Fruit fly (Drosophila melanogaster): ENCODE data around the gene CG43273.

CG43273 gene

dm6 chr3R:24813637-24814301, 16.3 kb upstream of the CG43273 start, which contains the start of the genes lili and CG34150 (continued):
- peak; percentile 40 for TF ChIP-seq CG7368 (GFP tag; optimal IDR thresholded peaks at IDR 0.05)
- TF ChIP-seq CG6792 (GFP tag; optimal IDR thresholded peaks at IDR 0.05): peak; percentile 33
- TF ChIP-seq ss (GFP tag; optimal IDR thresholded peaks at IDR 0.05): no peak
- no peak for TF ChIP-seq Blimp-1 (GFP tag; optimal IDR thresholded peaks at IDR 0.05)
- TF ChIP-seq fd59A (GFP tag; optimal IDR thresholded peaks at IDR 0.05): no peak
- peak; percentile 90 for TF ChIP-seq Eip78C (GFP tag)
- TF ChIP-seq CG8319 (GFP tag; optimal IDR thresholded peaks at IDR 0.05): peak; percentile 37
- peak; percentile 51 for TF ChIP-seq Sox15 (GFP tag; optimal IDR thresholded peaks at IDR 0.05)
- TF ChIP-seq OdsH (GFP tag; optimal IDR thresholded peaks at IDR 0.05): no peak
- peak; percentile 38; the same call in 1 of the 3 replicates for TF ChIP-seq CG6163 (GFP tag; IDR thresholded peaks at IDR 0.05)
- TF ChIP-seq CG3032 (tag; optimal IDR thresholded peaks at IDR 0.05): peak; percentile 64
- peak; percentile 20 for TF ChIP-seq Eip93F (GFP tag; optimal IDR thresholded peaks at IDR 0.05)
- no peak for TF ChIP-seq pdm3 (GFP tag; optimal IDR thresholded peaks at IDR 0.05)
- peak; percentile 28 for TF ChIP-seq CG11902 (GFP tag; optimal IDR thresholded peaks at IDR 0.05)
- TF ChIP-seq net (GFP tag; optimal IDR thresholded peaks at IDR 0.05): no peak
- TF ChIP-seq CG10631 (GFP tag; optimal IDR thresholded peaks at IDR 0.05): no peak

DNA sequence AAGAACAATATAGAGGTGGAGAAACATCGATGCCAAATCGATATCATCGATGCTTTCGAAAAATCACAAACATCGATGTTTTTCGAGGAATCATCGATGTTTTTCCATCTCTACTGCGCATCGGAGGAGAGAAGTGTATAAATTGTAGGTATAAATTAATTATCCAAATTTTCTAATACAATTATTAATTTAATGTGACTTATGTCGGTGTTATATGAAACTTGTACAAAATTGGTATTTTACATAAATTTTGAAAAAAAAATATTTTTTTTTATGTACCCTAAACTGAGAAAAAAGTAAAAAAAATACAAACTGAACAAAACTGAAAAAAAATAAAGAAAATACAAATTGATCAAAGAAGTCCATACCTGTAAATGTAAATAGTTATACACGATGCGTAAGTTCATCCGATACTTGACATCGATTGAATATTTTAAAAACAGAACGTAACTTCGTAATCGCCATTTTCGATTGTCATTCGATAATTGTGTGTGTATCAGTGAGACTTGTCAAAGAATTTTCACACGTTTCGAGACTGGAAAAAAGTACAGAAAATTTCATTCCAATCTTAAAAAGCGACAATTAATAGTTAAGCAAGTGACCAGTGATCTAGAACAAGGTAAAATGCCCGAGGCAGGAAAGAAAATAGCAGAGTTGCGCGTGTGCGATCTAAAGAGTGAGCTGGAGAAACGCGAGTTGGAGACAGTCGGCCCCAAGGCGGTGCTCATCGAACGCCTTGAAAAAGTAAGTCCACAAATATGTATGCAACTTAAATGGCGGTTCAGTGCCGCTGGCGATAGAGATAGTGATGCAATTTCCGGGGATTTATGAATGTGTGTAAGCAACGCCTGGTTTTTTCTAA, 12.9 kb upstream of the CG43273 start, which contains the start of the genes CG5808 and Saf-B:
TSS of gene CG5808 (minus strand) at position 15 of the 862 bp plus-strand sequence.
TSS of gene Saf-B (plus strand) at position 472 of the 862 bp plus-strand sequence.
- TF ChIP-seq net (GFP tag; optimal IDR thresholded peaks at IDR 0.05) (no peak), ss (GFP tag; optimal IDR thresholded peaks at IDR 0.05) (no peak), Eip93F (GFP tag; optimal IDR thresholded peaks at IDR 0.05) (no peak), CG11902 (GFP tag; optimal IDR thresholded peaks at IDR 0.05) (peak; percentile 20), CG3919 (GFP tag; optimal IDR thresholded peaks at IDR 0.05) (no peak), CG31627 (GFP tag; optimal IDR thresholded peaks at IDR 0.05) (peak; percentile 10), spab (GFP tag; optimal IDR thresholded peaks at IDR 0.05) (no peak), CG6163 (GFP tag; IDR thresholded peaks at IDR 0.05) (no peak), CG16779 (tag; optimal IDR thresholded peaks at IDR 0.05) (no peak), CG15336 (GFP tag; IDR thresholded peaks at IDR 0.05) (no peak), CG6808 (GFP tag; optimal IDR thresholded peaks at IDR 0.05) (no peak), lz (GFP tag; optimal IDR thresholded peaks at IDR 0.05) (no peak), achi (GFP tag; optimal IDR thresholded peaks at IDR 0.05) (no peak), Eip78C (GFP tag) (no peak), CG6276 (GFP tag; optimal IDR thresholded peaks at IDR 0.05) (no peak), esn (GFP tag; optimal IDR thresholded peaks at IDR 0.05) (peak; percentile 52), cyc (GFP tag; optimal IDR thresholded peaks at IDR 0.05) (peak; percentile 46), CG4318 (GFP tag; optimal IDR thresholded peaks at IDR 0.05) (no peak), eg (GFP tag; IDR thresholded peaks at IDR 0.05) (no peak), CG8319 (GFP tag; optimal IDR thresholded peaks at IDR 0.05) (no peak), Blimp-1 (GFP tag; optimal IDR thresholded peaks at IDR 0.05) (no peak), Ets21C (GFP tag; optimal IDR thresholded peaks at IDR 0.05) (no peak), Ets96B (tag; optimal IDR thresholded peaks at IDR 0.05) (no peak), CG8632 (GFP tag; optimal IDR thresholded peaks at IDR 0.05) (no peak), dsx (GFP tag; optimal IDR thresholded peaks at IDR 0.05; ENCODE audit: poor library complexity, severe bottlenecking) (no peak), CG8119 (GFP tag; IDR thresholded peaks at IDR 0.05) (no peak), CG1621 (tag; optimal IDR thresholded peaks at IDR 0.05) (no peak), Smox (GFP tag; optimal IDR thresholded peaks at IDR 0.05) (no peak), Met (GFP tag; optimal IDR thresholded peaks at IDR 0.05) (no peak), salr (GFP tag; optimal IDR thresholded peaks at IDR 0.05) (no peak)

Measured in whole organism, prepupa.